Worm (Caenorhabditis elegans) whole organism, L4/young adult: ENCODE measurements around the gene C27A7.9.

Experiments used
- W03F9.2 ChIP-seq: fragments of 150-350 bp; optimal IDR thresholded peaks from 2 replicates; lab custom pipeline; 2014; ENCODE audit warnings: missing biosample characterization, missing genetic modification characterization
- dao-5 ChIP-seq: sonication (generic microtip); optimal IDR thresholded peaks from 2 replicates; lab custom pipeline; 2016; ENCODE audit warnings: missing genotype, missing genetic modification characterization, moderate library complexity, missing compliant biosample characterization
- him-1 ChIP-seq: sonication (generic microtip); optimal IDR thresholded peaks from 2 replicates; lab custom pipeline; 2016; ENCODE audit warnings: missing genotype, missing genetic modification reagents, missing genetic modification characterization, missing compliant biosample characterization

ce11 chrV:12158377-12158776, 3.9 kb upstream of the C27A7.9 start:
- no peak for TF ChIP-seq dao-5 (tag; lab: Kevin White, UChicago)
- no peak for TF ChIP-seq W03F9.2
- TF ChIP-seq him-1: no peak
